Fruit fly (Drosophila melanogaster) whole organism, embryonic: ENCODE results near the gene lobo.
A peak's percentile ranks its signal among the peaks of the same experiment; 100 is the strongest.

Source experiments
- Bgb ChIP-seq: fragments of 200-800 bp; sonication (Bioruptor generic); IDR thresholded peaks from 2 replicates; pipeline ENCODE4 v1.3.6; 2022; ENCODE audit warnings: missing biosample characterization, missing genetic modification characterization; ENCODE audit not compliant: partially characterized antibody
- Blimp-1 ChIP-seq: fragments of 200-800 bp; sonication (Bioruptor generic); optimal IDR thresholded peaks from 3 replicates; lab custom pipeline; 2018; ENCODE audit warnings: missing biosample characterization, missing genetic modification characterization, mild to moderate bottlenecking, moderate library complexity, missing genetic modification reagents
- CG10959 ChIP-seq: fragments of 200-800 bp; sonication (Bioruptor generic); IDR thresholded peaks from 2 replicates; pipeline ENCODE4 v1.3.6; 2022; ENCODE audit warnings: missing biosample characterization, missing genetic modification characterization
- CG11085 ChIP-seq: fragments of 200-800 bp; sonication (Bioruptor generic); IDR thresholded peaks from 2 replicates; pipeline ENCODE4 v1.3.6; 2022; ENCODE audit warnings: missing biosample characterization, missing genetic modification characterization
- CG12299 ChIP-seq: fragments of 200-800 bp; sonication (Bioruptor generic); optimal IDR thresholded peaks from 2 replicates; lab custom pipeline; 2018; ENCODE audit warnings: missing biosample characterization, mild to moderate bottlenecking, missing genetic modification characterization
- CG13287 ChIP-seq: fragments of 200-800 bp; sonication (Bioruptor generic); IDR thresholded peaks from 2 replicates; pipeline ENCODE4 v1.3.6; 2022; ENCODE audit warnings: missing biosample characterization, missing genetic modification characterization; ENCODE audit not compliant: partially characterized antibody
- CG14860 ChIP-seq: fragments of 200-800 bp; sonication (Bioruptor generic); IDR thresholded peaks from 3 replicates; pipeline ENCODE4 v1.3.6; 2022; ENCODE audit warnings: missing biosample characterization, missing genetic modification characterization; ENCODE audit not compliant: partially characterized antibody
- CG16813 ChIP-seq: fragments of 200-800 bp; sonication (Bioruptor generic); IDR thresholded peaks from 3 replicates; pipeline ENCODE4 v1.3.6; 2022; ENCODE audit warnings: missing biosample characterization, missing genetic modification characterization; ENCODE audit not compliant: partially characterized antibody
- CG2116 ChIP-seq: fragments of 200-800 bp; sonication (Bioruptor generic); optimal IDR thresholded peaks from 3 replicates; lab custom pipeline; 2018; ENCODE audit warnings: missing biosample characterization, mild to moderate bottlenecking, missing genetic modification characterization
- CG2120 ChIP-seq: fragments of 200-800 bp; sonication (Bioruptor generic); optimal IDR thresholded peaks from 3 replicates; lab custom pipeline; 2016; ENCODE audit warnings: missing biosample characterization, missing genetic modification characterization
- CG2678 ChIP-seq: fragments of 200-800 bp; sonication (Bioruptor generic); optimal IDR thresholded peaks from 3 replicates; lab custom pipeline; 2019; ENCODE audit warnings: missing biosample characterization, mild to moderate bottlenecking, missing genetic modification characterization, moderate library complexity
- CG30020 ChIP-seq: fragments of 200-800 bp; optimal IDR thresholded peaks from 2 replicates; lab custom pipeline; 2019; ENCODE audit warnings: missing biosample characterization, mild to moderate bottlenecking, missing genetic modification characterization, moderate library complexity
- CG7963 ChIP-seq: fragments of 200-800 bp; sonication (Bioruptor generic); IDR thresholded peaks from 3 replicates; pipeline ENCODE4 v1.3.6; 2022; ENCODE audit warnings: missing biosample characterization, missing genetic modification characterization; ENCODE audit not compliant: partially characterized antibody
- D19A ChIP-seq: fragments of 200-800 bp; optimal IDR thresholded peaks from 3 replicates; lab custom pipeline; 2019; ENCODE audit warnings: missing biosample characterization, mild to moderate bottlenecking, missing genetic modification characterization, moderate library complexity
- Dbx ChIP-seq: fragments of 200-800 bp; sonication (Bioruptor generic); IDR thresholded peaks from 3 replicates; pipeline ENCODE4 v1.3.6; 2022; ENCODE audit warnings: missing biosample characterization, missing genetic modification characterization
- E2f2 ChIP-seq: fragments of 200-800 bp; sonication (Bioruptor generic); IDR thresholded peaks from 2 replicates; pipeline ENCODE4 v1.3.6; 2022; ENCODE audit warnings: missing biosample characterization, missing genetic modification characterization
- H15 ChIP-seq: fragments of 200-800 bp; sonication (Bioruptor generic); IDR thresholded peaks from 3 replicates; pipeline ENCODE4 v1.3.6; 2022; ENCODE audit warnings: missing biosample characterization, missing genetic modification characterization
- HLH4C ChIP-seq: fragments of 200-800 bp; sonication (Bioruptor generic); IDR thresholded peaks from 3 replicates; pipeline ENCODE4 v1.3.6; 2022; ENCODE audit warnings: missing biosample characterization, missing genetic modification characterization; ENCODE audit not compliant: partially characterized antibody
- Kr ChIP-seq: fragments of 200-800 bp; sonication (Bioruptor generic); optimal IDR thresholded peaks from 2 replicates; lab custom pipeline; 2017; ENCODE audit warnings: missing biosample characterization, mild to moderate bottlenecking, missing genetic modification characterization
- Myb ChIP-seq: fragments of 200-800 bp; sonication (Bioruptor generic); optimal IDR thresholded peaks from 2 replicates; lab custom pipeline; 2016; ENCODE audit warnings: missing biosample characterization, missing genetic modification characterization
- Opbp ChIP-seq: fragments of 200-800 bp; sonication (Bioruptor generic); IDR thresholded peaks from 3 replicates; pipeline ENCODE4 v1.3.6; 2022; ENCODE audit warnings: missing biosample characterization, missing genetic modification characterization; ENCODE audit not compliant: partially characterized antibody
- Six4 ChIP-seq: fragments of 200-800 bp; sonication (Bioruptor generic); optimal IDR thresholded peaks from 2 replicates; lab custom pipeline; 2016; ENCODE audit warnings: missing biosample characterization, missing genetic modification characterization
- Sox100B ChIP-seq: fragments of 200-800 bp; sonication (Bioruptor generic); optimal IDR thresholded peaks from 3 replicates; lab custom pipeline; 2018; ENCODE audit warnings: missing biosample characterization, mild to moderate bottlenecking, missing genetic modification characterization
- Trl ChIP-seq, 3 experiments: fragments of >200 bp in 2 of 3; fragments of 200-800 bp in 1 of 3; sonication (Bioruptor generic) in 1 of 3; optimal IDR thresholded peaks; 2 replicates in 1 of 3; 3 replicates in 2 of 3; lab custom pipeline; 2016 to 2017; ENCODE audit warnings: missing biosample characterization in 1 of 3, missing genetic modification characterization in 1 of 3
- Xbp1 ChIP-seq: fragments of 200-800 bp; sonication (Bioruptor generic); optimal IDR thresholded peaks from 3 replicates; lab custom pipeline; 2016; ENCODE audit warnings: missing biosample characterization, mild to moderate bottlenecking, missing genetic modification characterization
- aop ChIP-seq: fragments of 200-800 bp; sonication (Bioruptor generic); IDR thresholded peaks from 2 replicates; pipeline ENCODE4 v1.3.6; 2022; ENCODE audit warnings: missing biosample characterization, missing genetic modification characterization
- bowl ChIP-seq: fragments of 200-800 bp; sonication (Bioruptor generic); IDR thresholded peaks from 2 replicates; pipeline ENCODE4 v1.3.6; 2022; ENCODE audit warnings: missing biosample characterization, missing genetic modification characterization
- cg ChIP-seq: fragments of 200-800 bp; sonication (Bioruptor generic); optimal IDR thresholded peaks from 3 replicates; lab custom pipeline; 2019; ENCODE audit warnings: missing biosample characterization, mild to moderate bottlenecking, missing genetic modification characterization, moderate library complexity
- ewg ChIP-seq: fragments of 200-800 bp; sonication (Bioruptor generic); optimal IDR thresholded peaks from 3 replicates; lab custom pipeline; 2017; ENCODE audit warnings: mild to moderate bottlenecking, missing biosample characterization, missing genetic modification reagents, missing genetic modification characterization
- fru ChIP-seq: fragments of >200 bp; optimal IDR thresholded peaks from 2 replicates; lab custom pipeline; 2017
- hb ChIP-seq: fragments of 200-800 bp; sonication (Bioruptor generic); IDR thresholded peaks from 3 replicates; pipeline ENCODE4 v1.3.6; 2022; ENCODE audit warnings: missing biosample characterization, missing genetic modification characterization; ENCODE audit not compliant: partially characterized antibody
- her ChIP-seq: fragments of 200-800 bp; sonication (Bioruptor generic); optimal IDR thresholded peaks from 2 replicates; lab custom pipeline; 2016; ENCODE audit warnings: missing biosample characterization, missing genetic modification characterization
- kah ChIP-seq: fragments of 200-800 bp; sonication (Bioruptor generic); optimal IDR thresholded peaks from 2 replicates; lab custom pipeline; 2018; ENCODE audit warnings: missing biosample characterization, mild to moderate bottlenecking, missing genetic modification characterization
- ken ChIP-seq: fragments of 200-800 bp; sonication (Bioruptor generic); IDR thresholded peaks from 3 replicates; pipeline ENCODE4 v1.3.6; 2022; ENCODE audit warnings: missing biosample characterization, missing genetic modification characterization
- lbe ChIP-seq: fragments of 200-800 bp; sonication (Bioruptor generic); optimal IDR thresholded peaks from 2 replicates; lab custom pipeline; 2016; ENCODE audit warnings: missing biosample characterization, mild to moderate bottlenecking, missing genetic modification characterization
- lmd ChIP-seq: fragments of 200-800 bp; sonication (Bioruptor generic); IDR thresholded peaks from 2 replicates; pipeline ENCODE4 v1.3.6; 2022; ENCODE audit warnings: missing biosample characterization, missing genetic modification characterization
- lov ChIP-seq, 2 experiments: fragments of 200-800 bp in 1 of 2; fragments of >200 bp in 1 of 2; sonication (Bioruptor generic) in 1 of 2; IDR thresholded peaks in 1 of 2; optimal IDR thresholded peaks in 1 of 2; 2 replicates in 1 of 2; 3 replicates in 1 of 2; pipeline versions ENCODE4 v1.3.6 to Lab custom; 2017 to 2022; ENCODE audit warnings: missing biosample characterization in 1 of 2, missing genetic modification characterization in 1 of 2
- onecut ChIP-seq: fragments of 200-800 bp; sonication (Bioruptor generic); IDR thresholded peaks from 2 replicates; pipeline ENCODE4 v1.3.6; 2022; ENCODE audit warnings: missing biosample characterization, missing genetic modification characterization
- phol ChIP-seq: fragments of 200-800 bp; sonication (Bioruptor generic); optimal IDR thresholded peaks from 3 replicates; lab custom pipeline; 2018; ENCODE audit warnings: missing biosample characterization, mild to moderate bottlenecking, missing genetic modification characterization, moderate library complexity
- pros ChIP-seq: fragments of 200-800 bp; sonication (Bioruptor generic); optimal IDR thresholded peaks from 3 replicates; lab custom pipeline; 2019; ENCODE audit warnings: missing biosample characterization, mild to moderate bottlenecking, missing genetic modification characterization, moderate library complexity
- ttk ChIP-seq: fragments of 200-800 bp; sonication (Bioruptor generic); IDR thresholded peaks from 2 replicates; pipeline ENCODE4 v2.1.2; 2022; ENCODE audit warnings: missing biosample characterization, missing genetic modification characterization
- unc-4 ChIP-seq: fragments of 200-800 bp; sonication (Bioruptor generic); IDR thresholded peaks from 2 replicates; pipeline ENCODE4 v1.3.6; 2022; ENCODE audit warnings: missing biosample characterization, missing genetic modification characterization; ENCODE audit not compliant: partially characterized antibody
- yki ChIP-seq: fragments of >200 bp; optimal IDR thresholded peaks from 3 replicates; lab custom pipeline; 2018
- zen2 ChIP-seq: fragments of 200-800 bp; sonication (Bioruptor generic); IDR thresholded peaks from 3 replicates; pipeline ENCODE4 v1.3.6; 2022; ENCODE audit warnings: missing biosample characterization, missing genetic modification characterization; ENCODE audit not compliant: partially characterized antibody

Gene lobo

dm6 chr3R:25137565-25138367 lies 55.8 kb downstream of the lobo start, which contains the start of gene danr (continued):
- TF ChIP-seq Bgb (GFP tag; lab: Robert Waterston, UW) (0 out of 2 replicates have a peak, but pooled peaks have one; percentile 11), CG11085 (GFP tag; lab: Robert Waterston, UW) (no peak), ken (GFP tag; lab: Robert Waterston, UW) (0 out of 3 replicates have a peak, but pooled peaks have one; percentile 16), Kr (peak; percentile 62), CG2678 (tag; lab: Kevin White, UChicago) (no peak), Myb (GFP tag; lab: Kevin White, UChicago) (no peak), Dbx (GFP tag; lab: Robert Waterston, UW) (no peak), CG12299 (tag; lab: Kevin White, UChicago) (no peak), lov (optimal IDR thresholded peaks at IDR 0.05; lab: Kevin White, UChicago) (no peak), lov (GFP tag; IDR thresholded peaks at IDR 0.05; lab: Robert Waterston, UW) (peak; percentile 52; the same call in 1 of the 3 replicates), Six4 (no peak), yki (lab: Kevin White, UChicago) (peak; percentile 53), aop (no peak), D19A (no peak), ttk (GFP tag; lab: Robert Waterston, UW) (no peak), bowl (GFP tag; lab: Robert Waterston, UW) (no peak), Trl (optimal IDR thresholded peaks at IDR 0.05; lab: Kevin White, UChicago) (peak; percentile 68 to 87), Trl (GFP tag; optimal IDR thresholded peaks at IDR 0.05; lab: Kevin White, UChicago) (no peak), pros (GFP tag; lab: Kevin White, UChicago) (peak; percentile 65), cg (GFP tag; lab: Kevin White, UChicago) (peak; percentile 72), her (GFP tag; lab: Kevin White, UChicago) (no peak), Xbp1 (GFP tag; lab: Kevin White, UChicago) (no peak), lmd (no peak), CG10959 (GFP tag; lab: Robert Waterston, UW) (no peak), Blimp-1 (GFP tag; lab: Kevin White, UChicago) (no peak)

dm6 chr3R:25131042-25131441 lies 62.5 kb downstream of the lobo start, which contains the start of gene Bili:
Bili (plus strand) TSS chr3R:25131306.
- peak; percentile 89 for TF ChIP-seq onecut (GFP tag; lab: Robert Waterston, UW)
- TF ChIP-seq ewg: peak; percentile 69
- peak; percentile 42; the same call in 1 of the 2 replicates for TF ChIP-seq unc-4 (GFP tag; lab: Robert Waterston, UW)
- TF ChIP-seq CG2116 (GFP tag; lab: Kevin White, UChicago): peak; percentile 24
- TF ChIP-seq, all 482 proteins: peak for 4; not testable (repeated sequence) for 478

DNA sequence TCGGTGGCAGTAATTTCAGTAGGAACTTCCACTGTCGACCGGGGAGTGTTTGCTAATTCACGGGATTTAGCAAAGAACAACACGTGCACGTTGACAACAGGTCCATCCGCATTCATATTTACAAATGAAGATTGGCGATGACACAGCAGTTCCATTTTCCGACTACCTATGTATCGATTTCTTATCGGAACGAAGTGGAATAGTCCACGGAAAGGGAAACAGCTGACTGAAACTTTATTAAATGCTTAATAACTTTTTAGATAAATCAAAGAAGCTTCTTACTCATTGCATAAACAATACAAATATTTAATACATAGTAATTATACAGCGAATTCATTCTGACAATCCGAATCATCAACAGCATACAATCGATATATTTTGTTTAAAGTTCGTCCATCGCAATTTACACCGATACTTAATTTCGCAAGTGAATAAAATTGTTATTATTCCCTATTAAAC lies 66.3 kb downstream of the lobo start, which contains the start of the genes Mocs2A, Mocs2B and Clbn:
Gene Mocs2A (minus strand): TSS at position 129 of the 459 bp plus-strand sequence.
Gene Mocs2B (minus strand): TSS at position 129 of the 459 bp plus-strand sequence.
Gene Clbn (plus strand): TSS at position 272 of the 459 bp plus-strand sequence.
- no peak for TF ChIP-seq H15 (GFP tag; lab: Robert Waterston, UW)
- peak; percentile 75 for TF ChIP-seq CG14860
- peak; percentile 60 for TF ChIP-seq kah (GFP tag; lab: Kevin White, UChicago)
- peak; percentile 57; the same call in 1 of the 3 replicates for TF ChIP-seq CG7963 (GFP tag; lab: Robert Waterston, UW)
- peak; percentile 9 for TF ChIP-seq phol (tag; lab: Kevin White, UChicago)
- TF ChIP-seq Opbp (GFP tag; lab: Robert Waterston, UW): peak; percentile 39; the same call in 2 of the 3 replicates
- TF ChIP-seq CG2116 (GFP tag; lab: Kevin White, UChicago): peak; percentile 53
- TF ChIP-seq CG13287 (GFP tag; lab: Robert Waterston, UW): peak; percentile 90
- TF ChIP-seq hb (GFP tag; lab: Robert Waterston, UW): peak; percentile 59; the same call in 1 of the 3 replicates
- TF ChIP-seq Sox100B: no peak
- peak; percentile 82 for TF ChIP-seq CG16813 (GFP tag; lab: Robert Waterston, UW)
- TF ChIP-seq lbe: peak; percentile 12
- TF ChIP-seq fru (lab: Kevin White, UChicago): no peak
- peak; percentile 69 for TF ChIP-seq Bgb (GFP tag; lab: Robert Waterston, UW)
- 0 out of 2 replicates have a peak, but pooled peaks have one; percentile 8 for TF ChIP-seq E2f2 (GFP tag; lab: Robert Waterston, UW)
- TF ChIP-seq CG30020: peak; percentile 80
- TF ChIP-seq zen2 (GFP tag; lab: Robert Waterston, UW): peak; percentile 44; the same call in 1 of the 3 replicates
- peak; percentile 77 for TF ChIP-seq HLH4C (GFP tag; lab: Robert Waterston, UW)
- peak; percentile 11 for TF ChIP-seq CG2120 (GFP tag; lab: Kevin White, UChicago)
